Fruit fly (Drosophila melanogaster): ENCODE results near the gene CG7840.

The CG7840 gene

dm6 chr2L:8319858-8320525, 14.6 kb downstream of the CG7840 start, which contains the start of the genes mtsh and strat (continued):
- TF ChIP-seq Ada2b (GFP tag; IDR thresholded peaks at IDR 0.05) (peak; percentile 16; the same call in 1 of the 2 replicates), gro (GFP tag; optimal IDR thresholded peaks at IDR 0.05) (peak; percentile 83), vfl (GFP tag; optimal IDR thresholded peaks at IDR 0.05) (peak; percentile 38), Sry-δ (GFP tag; optimal IDR thresholded peaks at IDR 0.05) (peak; percentile 62), H2.0 (GFP tag; IDR thresholded peaks at IDR 0.05) (no peak; the same call in 1 of the 2 replicates), da (GFP tag; optimal IDR thresholded peaks at IDR 0.05) (no peak), gce (GFP tag; IDR thresholded peaks at IDR 0.05) (0 out of 3 replicates have a peak, but pooled peaks have one; percentile 35), Fer1 (GFP tag; optimal IDR thresholded peaks at IDR 0.05) (peak; percentile 86), hth (optimal IDR thresholded peaks at IDR 0.05) (no peak), Scr (GFP tag; IDR thresholded peaks at IDR 0.05; ENCODE audit: partially characterized antibody) (peak; percentile 62), nerfin-1 (tag; optimal IDR thresholded peaks at IDR 0.05) (peak; percentile 56), prd (optimal IDR thresholded peaks at IDR 0.05) (no peak), prd (GFP tag; IDR thresholded peaks at IDR 0.05) (peak; percentile 30; the same call in 1 of the 3 replicates), CG9437 (GFP tag; optimal IDR thresholded peaks at IDR 0.05) (peak; percentile 61), ase (GFP tag; IDR thresholded peaks at IDR 0.05) (peak; percentile 56; the same call in 2 of the 3 replicates), HmgZ (tag; optimal IDR thresholded peaks at IDR 0.05) (peak; percentile 60), peb (GFP tag; IDR thresholded peaks at IDR 0.05) (peak; percentile 31; the same call in 1 of the 2 replicates), lab (GFP tag; optimal IDR thresholded peaks at IDR 0.05) (peak; percentile 88), CG16813 (GFP tag; IDR thresholded peaks at IDR 0.05; ENCODE audit: partially characterized antibody) (peak; percentile 51; the same call in 2 of the 3 replicates), insv (GFP tag; optimal IDR thresholded peaks at IDR 0.05) (peak in 1 of 2 experiments; percentile 58), gcm (GFP tag; optimal IDR thresholded peaks at IDR 0.05) (peak; percentile 40), CG12071 (GFP tag; optimal IDR thresholded peaks at IDR 0.05) (peak; percentile 71), CG12659 (GFP tag; optimal IDR thresholded peaks at IDR 0.05) (peak; percentile 55), inv (GFP tag; IDR thresholded peaks at IDR 0.05; ENCODE audit: partially characterized antibody) (peak; percentile 35; the same call in 1 of the 2 replicates), Camta (GFP tag; optimal IDR thresholded peaks at IDR 0.05) (no peak), hbn (GFP tag; IDR thresholded peaks at IDR 0.05; ENCODE audit: partially characterized antibody) (no peak), lola (GFP tag; optimal IDR thresholded peaks at IDR 0.05) (peak in 1 of 3 experiments; percentile 19), CG15601 (tag; optimal IDR thresholded peaks at IDR 0.05) (peak; percentile 75), Hey (tag; optimal IDR thresholded peaks at IDR 0.05) (no peak), Xrp1 (GFP tag; IDR thresholded peaks at IDR 0.05) (peak; percentile 37; the same call in 1 of the 2 replicates), Deaf1 (tag; optimal IDR thresholded peaks at IDR 0.05) (no peak), phol (tag; optimal IDR thresholded peaks at IDR 0.05) (peak; percentile 70), CG8359 (GFP tag; optimal IDR thresholded peaks at IDR 0.05; ENCODE audit: borderline replicate concordance) (peak; percentile 22), dati (GFP tag; IDR thresholded peaks at IDR 0.05) (0 out of 2 replicates have a peak, but pooled peaks have one; percentile 14), gsb (GFP tag; IDR thresholded peaks at IDR 0.05) (peak; percentile 33; the same call in 1 of the 2 replicates), CG4424 (GFP tag; optimal IDR thresholded peaks at IDR 0.05) (peak; percentile 47), Bdp1 (GFP tag; optimal IDR thresholded peaks at IDR 0.05) (no peak), HLH3B (GFP tag; IDR thresholded peaks at IDR 0.05) (peak; percentile 41; the same call in 1 of the 2 replicates), kay (GFP tag; optimal IDR thresholded peaks at IDR 0.05) (no peak), HHEX (GFP tag; optimal IDR thresholded peaks at IDR 0.05) (peak; percentile 65), Hmr (GFP tag; optimal IDR thresholded peaks at IDR 0.05) (peak; percentile 78), ham (GFP tag; IDR thresholded peaks at IDR 0.05) (no peak), Fer2 (tag; optimal IDR thresholded peaks at IDR 0.05) (peak; percentile 31), kni (GFP tag; optimal IDR thresholded peaks at IDR 0.05) (peak; percentile 45), lov (optimal IDR thresholded peaks at IDR 0.05) (no peak), lov (GFP tag; IDR thresholded peaks at IDR 0.05) (peak; percentile 83; the same call in 2 of the 3 replicates), CG15479 (GFP tag; optimal IDR thresholded peaks at IDR 0.05) (peak; percentile 47), CG33557 (GFP tag; optimal IDR thresholded peaks at IDR 0.05) (peak; percentile 59)

All from whole organism, embryonic.